Worm (Caenorhabditis elegans) whole organism, midembryonic: ENCODE results near the gene R11G1.2.

Source experiments
- T22C8.4 ChIP-seq: fragments of 200-800 bp; sonication (Bioruptor generic); IDR thresholded peaks from 2 replicates; pipeline ENCODE4 v1.3.6; 2022; ENCODE audit warnings: missing genetic modification characterization, missing compliant biosample characterization
- cog-1 ChIP-seq: sonication (generic microtip); optimal IDR thresholded peaks from 2 replicates; lab custom pipeline; 2016; ENCODE audit warnings: missing genetic modification characterization, missing compliant biosample characterization
- klf-2 ChIP-seq: fragments of 200-800 bp; sonication (Bioruptor generic); conservative IDR thresholded peaks from 2 replicates; pipeline ENCODE4 v1.3.6; 2022; ENCODE audit warnings: missing genetic modification reagents, missing genetic modification characterization, missing compliant biosample characterization
- med-1 ChIP-seq: sonication (generic microtip); optimal IDR thresholded peaks from 2 replicates; lab custom pipeline; 2017; ENCODE audit warnings: missing genetic modification characterization, mild to moderate bottlenecking, missing compliant biosample characterization, antibody characterized with exemption, missing genetic modification reagents; ENCODE audit not compliant: insufficient read depth
- tab-1 ChIP-seq: fragments of 200-800 bp; sonication (Bioruptor generic); IDR thresholded peaks from 2 replicates; pipeline ENCODE4 v1.3.6; 2022; ENCODE audit warnings: missing genetic modification characterization, missing compliant biosample characterization
- ztf-23 ChIP-seq: fragments of 200-800 bp; sonication (Bioruptor generic); IDR thresholded peaks from 2 replicates; pipeline ENCODE4 v1.3.6; 2022; ENCODE audit warnings: missing genetic modification reagents, missing genetic modification characterization, missing compliant biosample characterization
- ztf-29 ChIP-seq: fragments of 200-800 bp; sonication (Bioruptor generic); IDR thresholded peaks from 2 replicates; pipeline ENCODE4 v1.3.6; 2022; ENCODE audit warnings: missing genetic modification reagents, missing genetic modification characterization, missing compliant biosample characterization

ce11 chrX:3701861-3702260 lies 51.4 kb downstream of the R11G1.2 start:
- TF ChIP-seq ztf-29 (GFP tag; lab: Robert Waterston, UW) (no peak), T22C8.4 (GFP tag; lab: Robert Waterston, UW) (no peak), med-1 (no peak), klf-2 (no peak), cog-1 (tag; lab: Kevin White, UChicago) (no peak), tab-1 (GFP tag; lab: Robert Waterston, UW) (no peak), ztf-23 (no peak)
